Worm (Caenorhabditis elegans) whole organism, late embryonic: ENCODE measurements around the gene ZC239.5.

ENCODE experiments used
- K09A11.1 ChIP-seq: sonication (generic microtip); optimal IDR thresholded peaks from 2 replicates; lab custom pipeline; 2017; ENCODE audit warnings: antibody characterized with exemption, mild to moderate bottlenecking, missing genetic modification characterization, missing compliant biosample characterization; ENCODE audit not compliant: insufficient read depth
- ceh-19 ChIP-seq: fragments of 200-800 bp; sonication (Bioruptor generic); optimal IDR thresholded peaks from 2 replicates; lab custom pipeline; 2018; ENCODE audit warnings: mild to moderate bottlenecking, missing genetic modification characterization, missing compliant biosample characterization
- ceh-2 ChIP-seq: sonication (generic microtip); optimal IDR thresholded peaks from 2 replicates; lab custom pipeline; 2016; ENCODE audit warnings: missing genotype, missing genetic modification characterization, missing compliant biosample characterization
- ceh-45 ChIP-seq: fragments of 200-800 bp; sonication (Bioruptor generic); IDR thresholded peaks from 2 replicates; pipeline ENCODE4 v1.3.6; 2022; ENCODE audit warnings: missing genetic modification reagents, missing genetic modification characterization, missing compliant biosample characterization
- fax-1 ChIP-seq: sonication (generic microtip); optimal IDR thresholded peaks from 2 replicates; lab custom pipeline; 2016; ENCODE audit warnings: missing genotype, missing genetic modification characterization, missing compliant biosample characterization
- fkh-10 ChIP-seq: fragments of 150-350 bp; optimal IDR thresholded peaks from 2 replicates; lab custom pipeline; 2014; ENCODE audit warnings: missing biosample characterization, missing genetic modification reagents, missing genetic modification characterization
- fkh-6 ChIP-seq: sonication (generic microtip); optimal IDR thresholded peaks from 2 replicates; lab custom pipeline; 2016; ENCODE audit warnings: missing genetic modification characterization, missing compliant biosample characterization
- gmeb-2 ChIP-seq: sonication (generic microtip); optimal IDR thresholded peaks from 2 replicates; lab custom pipeline; 2016; ENCODE audit warnings: missing genetic modification characterization, inconsistent platforms, missing compliant biosample characterization
- pag-3 ChIP-seq: sonication (generic microtip); optimal IDR thresholded peaks from 2 replicates; lab custom pipeline; 2016; ENCODE audit warnings: missing compliant biosample characterization, missing genetic modification characterization, borderline replicate concordance
- pax-1 ChIP-seq: fragments of 150-350 bp; optimal IDR thresholded peaks from 2 replicates; lab custom pipeline; 2014; ENCODE audit warnings: missing biosample characterization, missing genetic modification characterization
- pha-2 ChIP-seq: sonication (generic microtip); optimal IDR thresholded peaks from 2 replicates; lab custom pipeline; 2017; ENCODE audit warnings: mild to moderate bottlenecking, missing genetic modification characterization, missing compliant biosample characterization
- pha-4 ChIP-seq: fragments of 150-350 bp; optimal IDR thresholded peaks from 2 replicates; lab custom pipeline; 2018; ENCODE audit warnings: missing biosample characterization, missing genetic modification reagents, missing genetic modification characterization
- pros-1 ChIP-seq: fragments of 150-350 bp; optimal IDR thresholded peaks from 2 replicates; lab custom pipeline; 2014; ENCODE audit warnings: missing biosample characterization, missing genetic modification reagents, missing genetic modification characterization
- sox-4 ChIP-seq: sonication (generic microtip); optimal IDR thresholded peaks from 2 replicates; lab custom pipeline; 2017; ENCODE audit warnings: mild to moderate bottlenecking, missing genetic modification characterization, inconsistent platforms, missing compliant biosample characterization
- tbx-2 ChIP-seq: sonication (generic microtip); optimal IDR thresholded peaks from 2 replicates; lab custom pipeline; 2016; ENCODE audit warnings: missing genetic modification characterization, missing compliant biosample characterization
- ttx-3 ChIP-seq: sonication (generic microtip); optimal IDR thresholded peaks from 2 replicates; lab custom pipeline; 2016; ENCODE audit warnings: missing genetic modification reagents, missing genetic modification characterization, missing compliant biosample characterization
- unc-55 ChIP-seq: sonication (generic microtip); optimal IDR thresholded peaks from 2 replicates; lab custom pipeline; 2017; ENCODE audit warnings: missing biosample characterization, missing genetic modification reagents, missing genetic modification characterization
- zip-5 ChIP-seq: sonication (generic microtip); optimal IDR thresholded peaks from 2 replicates; lab custom pipeline; 2016; ENCODE audit warnings: missing genetic modification characterization, missing compliant biosample characterization

Gene ZC239.5

DNA sequence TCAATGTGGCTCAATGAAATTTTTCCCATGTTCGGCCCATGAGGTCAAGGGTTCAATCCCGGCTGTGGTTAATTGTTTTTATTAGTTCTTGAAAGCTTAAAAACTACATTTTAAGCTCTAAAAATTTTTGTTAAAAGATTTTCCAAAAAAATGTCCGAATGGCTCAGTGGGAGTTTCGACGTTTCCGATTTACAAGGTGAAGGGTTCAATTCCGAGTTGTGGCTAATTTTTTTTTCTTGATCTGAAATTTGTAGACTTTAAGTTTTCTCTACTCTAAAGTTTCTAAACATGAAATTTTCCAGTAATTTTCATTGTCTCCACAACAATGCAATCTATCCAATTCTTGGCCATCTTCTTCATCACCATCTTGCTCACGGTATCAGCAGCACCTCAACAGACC, 52.0 kb downstream of the ZC239.5 start, which contains the start of gene F02E11.2:
TSS of gene F02E11.2 (plus strand) at position 301 of the 400 bp plus-strand sequence.
- TF ChIP-seq pros-1 (tag; lab: Kevin White, UChicago): no peak
- TF ChIP-seq K09A11.1 (tag; lab: Kevin White, UChicago): no peak
- TF ChIP-seq pax-1 (tag; lab: Kevin White, UChicago): no peak
- TF ChIP-seq zip-5: no peak
- TF ChIP-seq unc-55 (GFP tag; lab: Kevin White, UChicago): no peak
- no peak for TF ChIP-seq tbx-2 (tag; lab: Kevin White, UChicago)
- TF ChIP-seq ttx-3 (tag; lab: Kevin White, UChicago): no peak
- TF ChIP-seq sox-4 (tag; lab: Kevin White, UChicago): no peak
- no peak for TF ChIP-seq fkh-10
- TF ChIP-seq fkh-6 (tag; lab: Kevin White, UChicago): no peak
- no peak for TF ChIP-seq pha-4
- TF ChIP-seq pag-3 (tag; lab: Kevin White, UChicago): no peak
- TF ChIP-seq ceh-45 (GFP tag; lab: Robert Waterston, UW): no peak
- TF ChIP-seq ceh-2 (tag; lab: Kevin White, UChicago): no peak
- TF ChIP-seq ceh-19 (GFP tag; lab: Kevin White, UChicago): no peak
- TF ChIP-seq gmeb-2 (tag; lab: Kevin White, UChicago): no peak
- TF ChIP-seq pha-2 (tag; lab: Kevin White, UChicago): no peak
- TF ChIP-seq fax-1 (tag; lab: Kevin White, UChicago): no peak
